Fruit fly (Drosophila melanogaster): ENCODE results near the gene CG2924.

The CG2924 gene

dm6 chrX:2262511-2262910 is 8.1 kb downstream of the CG2924 start, which contains the start of the genes temp and CG3071 (continued):
- peak; percentile 21; the same call in 1 of the 2 replicates for TF ChIP-seq CG11247 (GFP tag; IDR thresholded peaks at IDR 0.05)
- TF ChIP-seq gt (GFP tag; IDR thresholded peaks at IDR 0.05): no peak
- TF ChIP-seq MBD-R2 (GFP tag; IDR thresholded peaks at IDR 0.05): peak; percentile 76
- peak; percentile 48 for TF ChIP-seq CG7786 (GFP tag; optimal IDR thresholded peaks at IDR 0.05)
- no peak for TF ChIP-seq CG6765 (GFP tag; optimal IDR thresholded peaks at IDR 0.05)
- no peak for TF ChIP-seq cg (GFP tag; optimal IDR thresholded peaks at IDR 0.05)
- TF ChIP-seq Opbp (GFP tag; IDR thresholded peaks at IDR 0.05; ENCODE audit: partially characterized antibody): no peak
- TF ChIP-seq CG17568 (GFP tag; optimal IDR thresholded peaks at IDR 0.05): no peak
- TF ChIP-seq CG13624 (GFP tag; optimal IDR thresholded peaks at IDR 0.05): peak; percentile 20
- no peak for TF ChIP-seq ato (GFP tag; IDR thresholded peaks at IDR 0.05; ENCODE audit: partially characterized antibody)
- TF ChIP-seq Neu2 (GFP tag; optimal IDR thresholded peaks at IDR 0.05; ENCODE audit: borderline replicate concordance): no peak
- TF ChIP-seq sim (GFP tag; IDR thresholded peaks at IDR 0.05): no peak
- no peak for TF ChIP-seq amos (GFP tag; IDR thresholded peaks at IDR 0.05; ENCODE audit: partially characterized antibody)
- no peak for TF ChIP-seq Lpt (GFP tag; optimal IDR thresholded peaks at IDR 0.05)
- TF ChIP-seq ttk (GFP tag; IDR thresholded peaks at IDR 0.05): no peak
- TF ChIP-seq gsb-n (tag; optimal IDR thresholded peaks at IDR 0.05): peak; percentile 30
- no peak for TF ChIP-seq ro (GFP tag; IDR thresholded peaks at IDR 0.05)
- peak; percentile 68 for TF ChIP-seq CG15514 (GFP tag; optimal IDR thresholded peaks at IDR 0.05)
- no peak for TF ChIP-seq CG12769 (tag; optimal IDR thresholded peaks at IDR 0.05)
- TF ChIP-seq Dip2 (GFP tag; IDR thresholded peaks at IDR 0.05): no peak
- TF ChIP-seq stwl (tag; optimal IDR thresholded peaks at IDR 0.05): peak; percentile 14
- TF ChIP-seq unpg (GFP tag; optimal IDR thresholded peaks at IDR 0.05): peak; percentile 43
- peak; percentile 70 for TF ChIP-seq maf-S (GFP tag; optimal IDR thresholded peaks at IDR 0.05)
- peak; percentile 65 for TF ChIP-seq Atf-2 (GFP tag; optimal IDR thresholded peaks at IDR 0.05)
- no peak for TF ChIP-seq CG1647 (GFP tag; optimal IDR thresholded peaks at IDR 0.05)
- TF ChIP-seq pita (GFP tag; optimal IDR thresholded peaks at IDR 0.05): no peak
- no peak for TF ChIP-seq wor (GFP tag; IDR thresholded peaks at IDR 0.05)
- TF ChIP-seq sisA (GFP tag; IDR thresholded peaks at IDR 0.05): no peak; the same call in 1 of the 2 replicates
- TF ChIP-seq Dip3 (GFP tag; optimal IDR thresholded peaks at IDR 0.05): peak; percentile 45
- 0 out of 3 replicates have a peak, but pooled peaks have one; percentile 19 for TF ChIP-seq Aef1 (GFP tag; IDR thresholded peaks at IDR 0.05)
- peak; percentile 49; the same call in 1 of the 2 replicates for TF ChIP-seq E2f1 (GFP tag; IDR thresholded peaks at IDR 0.05)
- peak; percentile 56 for TF ChIP-seq CG3281 (GFP tag; optimal IDR thresholded peaks at IDR 0.05)
- peak; percentile 10 for TF ChIP-seq psq (GFP tag; optimal IDR thresholded peaks at IDR 0.05)
- TF ChIP-seq pb (GFP tag; optimal IDR thresholded peaks at IDR 0.05): no peak
- peak; percentile 50 for TF ChIP-seq CG1233 (GFP tag; optimal IDR thresholded peaks at IDR 0.05)
- peak; percentile 69 for TF ChIP-seq CG2116 (GFP tag; optimal IDR thresholded peaks at IDR 0.05)
- peak; percentile 2 for TF ChIP-seq CG17359 (tag; optimal IDR thresholded peaks at IDR 0.05)
- TF ChIP-seq nau (GFP tag; optimal IDR thresholded peaks at IDR 0.05): no peak
- TF ChIP-seq zf30C (GFP tag; optimal IDR thresholded peaks at IDR 0.05): no peak
- TF ChIP-seq lab (GFP tag; optimal IDR thresholded peaks at IDR 0.05): peak; percentile 73
- TF ChIP-seq ham (GFP tag; IDR thresholded peaks at IDR 0.05): no peak
- peak in 1 of 2 experiments; percentile 43 for TF ChIP-seq insv (GFP tag; optimal IDR thresholded peaks at IDR 0.05)
- TF ChIP-seq CG17361 (GFP tag; IDR thresholded peaks at IDR 0.05): peak; percentile 79
- TF ChIP-seq CG13296 (GFP tag; optimal IDR thresholded peaks at IDR 0.05): peak; percentile 45
- TF ChIP-seq BEAF-32 (GFP tag; optimal IDR thresholded peaks at IDR 0.05): peak; percentile 58
- TF ChIP-seq Pdp1 (GFP tag; optimal IDR thresholded peaks at IDR 0.05): peak; percentile 51 to 56
- TF ChIP-seq Ets97D (GFP tag; optimal IDR thresholded peaks at IDR 0.05): peak; percentile 66
- no peak for TF ChIP-seq hb (GFP tag; IDR thresholded peaks at IDR 0.05; ENCODE audit: partially characterized antibody)
- no peak for TF ChIP-seq CG4707 (GFP tag; optimal IDR thresholded peaks at IDR 0.05)
- peak; percentile 65 for TF ChIP-seq CG16815 (GFP tag; optimal IDR thresholded peaks at IDR 0.05)

Data from whole organism, embryonic.